Fruit fly (Drosophila melanogaster): Measurements from ENCODE around the gene Pburs.

Gene Pburs

DNA sequence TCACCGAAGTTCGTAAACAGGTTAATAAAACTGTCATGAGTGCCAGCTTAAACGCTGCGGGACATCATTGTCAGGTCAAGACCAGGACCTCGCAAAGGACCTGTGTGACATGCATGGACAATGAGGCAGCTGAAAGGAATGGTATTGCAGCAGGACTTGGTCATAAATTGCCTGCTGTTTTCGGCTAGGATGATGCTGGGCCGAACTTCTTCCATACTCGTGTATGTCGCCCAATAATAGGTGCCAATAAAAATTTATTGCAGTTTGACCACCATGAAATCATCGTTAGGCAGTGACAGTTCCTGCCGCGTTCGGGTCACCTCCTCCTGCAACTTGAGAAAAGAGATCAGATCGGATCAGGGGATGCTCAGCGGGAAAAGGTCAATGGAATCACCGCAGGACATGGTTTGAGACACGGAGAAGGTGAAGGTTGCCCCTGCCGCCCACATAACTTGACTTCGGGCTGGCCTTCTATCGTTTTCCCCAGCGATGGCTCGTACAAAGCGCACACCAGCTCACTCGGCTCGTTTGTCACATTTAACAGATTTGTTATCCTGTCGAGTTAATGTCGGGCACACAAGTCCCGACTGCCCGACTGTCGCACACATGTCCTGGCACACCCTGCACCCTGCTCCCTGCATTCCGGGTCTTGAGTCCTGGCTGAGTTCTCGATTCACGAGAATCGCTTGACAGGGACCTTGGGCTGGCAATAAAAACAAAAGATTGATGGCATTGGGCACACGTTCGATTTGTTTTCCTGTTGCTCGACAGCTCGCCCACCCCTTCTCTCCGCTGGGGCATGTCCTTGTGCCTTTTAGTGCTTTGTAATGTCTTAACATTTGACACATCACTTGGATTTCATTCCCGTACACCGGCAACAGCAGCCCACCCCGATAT is 28.7 kb upstream of the Pburs start (continued):
- TF ChIP-seq Pdp1 (GFP tag; optimal IDR thresholded peaks at IDR 0.05) (no peak), tgo (GFP tag; IDR thresholded peaks at IDR 0.05) (no peak), CG3163 (GFP tag; optimal IDR thresholded peaks at IDR 0.05) (no peak), CG12071 (GFP tag; optimal IDR thresholded peaks at IDR 0.05) (no peak), Hey (tag; optimal IDR thresholded peaks at IDR 0.05) (peak; percentile 86), Dbx (GFP tag; IDR thresholded peaks at IDR 0.05) (no peak), Blimp-1 (GFP tag; optimal IDR thresholded peaks at IDR 0.05) (no peak), dpn (GFP tag; optimal IDR thresholded peaks at IDR 0.05) (no peak), Ptx1 (GFP tag; IDR thresholded peaks at IDR 0.05) (no peak), Ssrp (tag; optimal IDR thresholded peaks at IDR 0.05) (no peak), unc-4 (GFP tag; IDR thresholded peaks at IDR 0.05; ENCODE audit: partially characterized antibody) (no peak), trem (tag; optimal IDR thresholded peaks at IDR 0.05) (no peak), CG13775 (GFP tag; optimal IDR thresholded peaks at IDR 0.05) (no peak), Gsc (GFP tag; IDR thresholded peaks at IDR 0.05) (no peak), hb (GFP tag; IDR thresholded peaks at IDR 0.05; ENCODE audit: partially characterized antibody) (no peak), so (GFP tag; IDR thresholded peaks at IDR 0.05) (no peak), abd-A (tag; optimal IDR thresholded peaks at IDR 0.05) (peak; percentile 17), pros (GFP tag; optimal IDR thresholded peaks at IDR 0.05) (peak; percentile 58), ac (GFP tag; optimal IDR thresholded peaks at IDR 0.05) (peak; percentile 87), Max (GFP tag; optimal IDR thresholded peaks at IDR 0.05) (no peak), peb (GFP tag; IDR thresholded peaks at IDR 0.05) (no peak), pb (GFP tag; optimal IDR thresholded peaks at IDR 0.05) (no peak), hth (optimal IDR thresholded peaks at IDR 0.05) (peak; percentile 88), stwl (tag; optimal IDR thresholded peaks at IDR 0.05) (no peak), da (GFP tag; optimal IDR thresholded peaks at IDR 0.05) (no peak), CG14965 (GFP tag; optimal IDR thresholded peaks at IDR 0.05; ENCODE audit: borderline replicate concordance) (no peak), CG30403 (GFP tag; optimal IDR thresholded peaks at IDR 0.05) (no peak), oc (tag; optimal IDR thresholded peaks at IDR 0.05) (no peak), twi (tag; optimal IDR thresholded peaks at IDR 0.05) (peak; percentile 88), CG11695 (GFP tag; IDR thresholded peaks at IDR 0.05) (no peak), CG7963 (GFP tag; IDR thresholded peaks at IDR 0.05; ENCODE audit: partially characterized antibody) (no peak), grn (GFP tag; optimal IDR thresholded peaks at IDR 0.05) (peak; percentile 4), crp (GFP tag; optimal IDR thresholded peaks at IDR 0.05) (no peak), tio (GFP tag; optimal IDR thresholded peaks at IDR 0.05) (no peak), CG4707 (GFP tag; optimal IDR thresholded peaks at IDR 0.05) (no peak), Deaf1 (tag; optimal IDR thresholded peaks at IDR 0.05) (peak; percentile 35), CG13894 (tag; optimal IDR thresholded peaks at IDR 0.05) (no peak), Trl (optimal IDR thresholded peaks at IDR 0.05) (no peak), Trl (GFP tag; optimal IDR thresholded peaks at IDR 0.05) (no peak), HLH54F (GFP tag; optimal IDR thresholded peaks at IDR 0.05) (no peak), dimm (GFP tag; IDR thresholded peaks at IDR 0.05) (no peak), CG8359 (GFP tag; optimal IDR thresholded peaks at IDR 0.05; ENCODE audit: borderline replicate concordance) (no peak), Hr51 (GFP tag; optimal IDR thresholded peaks at IDR 0.05) (no peak), cato (GFP tag; optimal IDR thresholded peaks at IDR 0.05; ENCODE audit: borderline replicate concordance) (no peak), CG1832 (GFP tag; optimal IDR thresholded peaks at IDR 0.05) (no peak), zen (tag; optimal IDR thresholded peaks at IDR 0.05) (peak; percentile 98), Lhr (GFP tag; optimal IDR thresholded peaks at IDR 0.05) (no peak), Hr78 (GFP tag; optimal IDR thresholded peaks at IDR 0.05) (no peak)
